Fruit fly (Drosophila melanogaster) whole organism, wandering third instar larva: ENCODE data around the gene CG15818.

Source experiments
- Abd-B ChIP-seq: fragments of >200 bp; optimal IDR thresholded peaks from 2 replicates; lab custom pipeline; 2017; ENCODE audit warnings: missing biosample characterization, missing genetic modification characterization
- CG32264 ChIP-seq: fragments of 200-800 bp; sonication (Bioruptor generic); optimal IDR thresholded peaks from 2 replicates; lab custom pipeline; 2016; ENCODE audit warnings: missing biosample characterization, missing genetic modification characterization
- CG9705 ChIP-seq: fragments of 200-800 bp; sonication (Bioruptor generic); optimal IDR thresholded peaks from 2 replicates; lab custom pipeline; 2018; ENCODE audit warnings: missing biosample characterization, mild to moderate bottlenecking, missing genetic modification characterization
- CrebA ChIP-seq: fragments of 200-800 bp; sonication (Bioruptor generic); optimal IDR thresholded peaks from 2 replicates; lab custom pipeline; 2016; ENCODE audit warnings: missing biosample characterization, mild to moderate bottlenecking, missing genetic modification characterization, borderline replicate concordance
- Dfd ChIP-seq: fragments of >200 bp; optimal IDR thresholded peaks from 2 replicates; lab custom pipeline; 2017; ENCODE audit warnings: missing biosample characterization, missing genetic modification characterization
- Dif ChIP-seq: fragments of 200-275, 200-300 bp; sonication (Bioruptor generic); optimal IDR thresholded peaks from 2 replicates; lab custom pipeline; 2018; ENCODE audit warnings: missing biosample characterization, missing genetic modification characterization; ENCODE audit not compliant: partially characterized antibody
- GATAd ChIP-seq: sonication (Bioruptor generic); optimal IDR thresholded peaks from 2 replicates; lab custom pipeline; 2016; ENCODE audit warnings: missing biosample characterization, missing genetic modification characterization
- HLH106 ChIP-seq: fragments of 200-800 bp; optimal IDR thresholded peaks from 3 replicates; lab custom pipeline; 2019; ENCODE audit warnings: missing biosample characterization, mild to moderate bottlenecking, missing genetic modification characterization, moderate library complexity
- Hnf4 ChIP-seq: fragments of 200-800 bp; sonication (Bioruptor generic); optimal IDR thresholded peaks from 2 replicates; lab custom pipeline; 2016; ENCODE audit warnings: missing biosample characterization, mild to moderate bottlenecking, missing genetic modification characterization
- Hr78 ChIP-seq: fragments of >200 bp; optimal IDR thresholded peaks from 2 replicates; lab custom pipeline; 2017; ENCODE audit warnings: missing biosample characterization, missing genetic modification characterization
- Hr83 ChIP-seq: fragments of 200-300 bp; sonication (Bioruptor generic); optimal IDR thresholded peaks from 2 replicates; lab custom pipeline; 2016; ENCODE audit warnings: missing biosample characterization, mild to moderate bottlenecking, missing genetic modification characterization, moderate library complexity; ENCODE audit not compliant: poor library complexity, severe bottlenecking
- Jra ChIP-seq: sonication (Bioruptor generic); optimal IDR thresholded peaks from 2 replicates; lab custom pipeline; 2016; ENCODE audit warnings: missing biosample characterization, missing genetic modification characterization
- Mio ChIP-seq: sonication (Bioruptor generic); optimal IDR thresholded peaks from 2 replicates; lab custom pipeline; 2016; ENCODE audit warnings: missing biosample characterization, missing genetic modification characterization
- Myc ChIP-seq: fragments of >200 bp; optimal IDR thresholded peaks from 2 replicates; lab custom pipeline; 2017
- N ChIP-seq: fragments of >200 bp; optimal IDR thresholded peaks from 2 replicates; lab custom pipeline; 2018; ENCODE audit warnings: missing biosample characterization, missing external identifiers, missing genetic modification characterization
- OdsH ChIP-seq: fragments of 200-800 bp; sonication (Bioruptor generic); optimal IDR thresholded peaks from 2 replicates; lab custom pipeline; 2016; ENCODE audit warnings: missing biosample characterization, mild to moderate bottlenecking, missing genetic modification characterization
- Rel ChIP-seq, 2 experiments: fragments of 200-800 bp; sonication (Bioruptor generic) in 1 of 2; optimal IDR thresholded peaks; 2 replicates in 1 of 2; 3 replicates in 1 of 2; lab custom pipeline; 2016 to 2019; ENCODE audit warnings: mild to moderate bottlenecking in 2 of 2, missing biosample characterization in 2 of 2, missing genetic modification characterization in 2 of 2, moderate library complexity in 1 of 2
- Sp1 ChIP-seq: fragments of 200-800 bp; sonication (Bioruptor generic); optimal IDR thresholded peaks from 3 replicates; lab custom pipeline; 2019; ENCODE audit warnings: missing biosample characterization, mild to moderate bottlenecking, missing genetic modification characterization, moderate library complexity
- Vsx2 ChIP-seq: fragments of 200-300, 225-300 bp; sonication (Bioruptor generic); optimal IDR thresholded peaks from 2 replicates; lab custom pipeline; 2018; ENCODE audit warnings: missing biosample characterization, missing genetic modification characterization; ENCODE audit not compliant: partially characterized antibody
- br ChIP-seq: fragments of 200-800 bp; sonication (Bioruptor generic); optimal IDR thresholded peaks from 2 replicates; lab custom pipeline; 2016; ENCODE audit warnings: missing biosample characterization, missing genetic modification characterization
- brk ChIP-seq: fragments of 200-800 bp; sonication (Bioruptor generic); optimal IDR thresholded peaks from 2 replicates; lab custom pipeline; 2016; ENCODE audit warnings: missing biosample characterization, mild to moderate bottlenecking, missing genetic modification characterization
- dl ChIP-seq, 2 experiments: fragments of 175-275, 200-275 bp in 1 of 2; fragments of 200-275 bp in 1 of 2; sonication (Bioruptor generic); optimal IDR thresholded peaks; lab custom pipeline; 2018; ENCODE audit warnings: mild to moderate bottlenecking in 2 of 2, missing biosample characterization in 2 of 2, missing genetic modification characterization in 2 of 2, moderate library complexity in 2 of 2; ENCODE audit not compliant: partially characterized antibody in 2 of 2, insufficient read depth in 1 of 2
- dmrt93B ChIP-seq: fragments of 200-800 bp; sonication (Bioruptor generic); optimal IDR thresholded peaks from 2 replicates; lab custom pipeline; 2018; ENCODE audit warnings: missing biosample characterization, mild to moderate bottlenecking, missing genetic modification characterization
- dsf ChIP-seq: sonication (Bioruptor generic); optimal IDR thresholded peaks from 2 replicates; lab custom pipeline; 2016; ENCODE audit warnings: missing biosample characterization, missing genetic modification characterization, borderline replicate concordance
- ey ChIP-seq: fragments of 200-800 bp; sonication (Bioruptor generic); optimal IDR thresholded peaks from 2 replicates; lab custom pipeline; 2016; ENCODE audit warnings: missing biosample characterization, missing genetic modification characterization
- foxo ChIP-seq, 2 experiments: fragments of 200-800 bp; sonication (Bioruptor generic); optimal IDR thresholded peaks; 2 replicates in 1 of 2; 3 replicates in 1 of 2; lab custom pipeline; 2016 to 2017; ENCODE audit warnings: missing biosample characterization in 2 of 2, missing genetic modification characterization in 2 of 2
- fru ChIP-seq: fragments of 200-800 bp; sonication (Bioruptor generic); optimal IDR thresholded peaks from 3 replicates; lab custom pipeline; 2016; ENCODE audit warnings: missing biosample characterization, mild to moderate bottlenecking, missing genetic modification characterization
- h ChIP-seq: fragments of 200-800 bp; sonication (Bioruptor generic); optimal IDR thresholded peaks from 3 replicates; lab custom pipeline; 2016; ENCODE audit warnings: missing biosample characterization, mild to moderate bottlenecking, missing genetic modification characterization
- jim ChIP-seq: fragments of 175-275, 200-325 bp; sonication (Bioruptor generic); optimal IDR thresholded peaks from 2 replicates; lab custom pipeline; 2016; ENCODE audit warnings: missing biosample characterization, mild to moderate bottlenecking, missing genetic modification characterization
- lola ChIP-seq: fragments of >200 bp; optimal IDR thresholded peaks from 2 replicates; lab custom pipeline; 2017; ENCODE audit warnings: missing biosample characterization, missing genetic modification characterization
- pan ChIP-seq: fragments of >200 bp; optimal IDR thresholded peaks from 2 replicates; lab custom pipeline; 2017
- psq ChIP-seq: fragments of 200-800 bp; sonication (Bioruptor generic); optimal IDR thresholded peaks from 3 replicates; lab custom pipeline; 2017; ENCODE audit warnings: missing biosample characterization, mild to moderate bottlenecking, missing genetic modification characterization, moderate library complexity
- rgr ChIP-seq: fragments of 200-800 bp; sonication (Bioruptor generic); optimal IDR thresholded peaks from 3 replicates; lab custom pipeline; 2016; ENCODE audit warnings: missing biosample characterization, mild to moderate bottlenecking, missing genetic modification characterization
- sage ChIP-seq: fragments of 200-800 bp; sonication (Bioruptor generic); optimal IDR thresholded peaks from 2 replicates; lab custom pipeline; 2016; ENCODE audit warnings: missing biosample characterization, mild to moderate bottlenecking, missing genetic modification characterization
- sv ChIP-seq: fragments of 200-800 bp; sonication (Bioruptor generic); optimal IDR thresholded peaks from 3 replicates; lab custom pipeline; 2016; ENCODE audit warnings: missing biosample characterization, missing genetic modification characterization
- tai ChIP-seq: sonication (Bioruptor generic); optimal IDR thresholded peaks from 2 replicates; lab custom pipeline; 2016; ENCODE audit warnings: missing biosample characterization, missing genetic modification characterization
- usp ChIP-seq: fragments of >200 bp; optimal IDR thresholded peaks from 2 replicates; lab custom pipeline; 2017; ENCODE audit warnings: missing biosample characterization, missing genetic modification characterization
- woc ChIP-seq: sonication (Bioruptor generic); optimal IDR thresholded peaks from 2 replicates; lab custom pipeline; 2016; ENCODE audit warnings: missing biosample characterization, mild to moderate bottlenecking, missing genetic modification characterization

The CG15818 gene

dm6 chr2L:7410609-7411008, at the start of gene CG15818:
Gene CG15818, plus strand, starts transcription at chr2L:7410909.
- no peak for TF ChIP-seq Mio (GFP tag; lab: Kevin White, UChicago)
- no peak for TF ChIP-seq h (GFP tag; lab: Kevin White, UChicago)
- no peak for TF ChIP-seq foxo (GFP tag; optimal IDR thresholded peaks at IDR 0.05; lab: Kevin White, UChicago)
- TF ChIP-seq Dfd (GFP tag; lab: Kevin White, UChicago), result no peak
- TF ChIP-seq Hr83 (GFP tag; lab: Kevin White, UChicago), result no peak
- no peak for TF ChIP-seq CrebA (GFP tag; lab: Kevin White, UChicago)
- TF ChIP-seq Abd-B (GFP tag; lab: Kevin White, UChicago), result no peak
- TF ChIP-seq sage (GFP tag; lab: Kevin White, UChicago), result no peak
- TF ChIP-seq Myc, result no peak
- no peak for TF ChIP-seq Hnf4 (GFP tag; lab: Kevin White, UChicago)
- no peak for TF ChIP-seq brk (GFP tag; lab: Kevin White, UChicago)
- TF ChIP-seq Sp1 (GFP tag; lab: Kevin White, UChicago), result no peak
- no peak for TF ChIP-seq br (GFP tag; lab: Kevin White, UChicago)
- no peak for TF ChIP-seq psq (GFP tag; lab: Kevin White, UChicago)
- TF ChIP-seq GATAd, result no peak
- no peak for TF ChIP-seq Vsx2 (GFP tag; lab: Kevin White, UChicago)
- TF ChIP-seq usp, result no peak

dm6 chr2L:7363079-7363478, 47.6 kb upstream of the CG15818 start, which contains the start of gene Wnt10:
Gene Wnt10, plus strand, starts transcription at chr2L:7363379.
- no peak for TF ChIP-seq dl (GFP tag; optimal IDR thresholded peaks at IDR 0.05; lab: Kevin White, UChicago; ENCODE audit: insufficient read depth in 1 of 2, partially characterized antibody in 2 of 2)
- TF ChIP-seq dmrt93B (GFP tag; lab: Kevin White, UChicago), result no peak
- no peak for TF ChIP-seq Hnf4 (GFP tag; lab: Kevin White, UChicago)
- TF ChIP-seq Jra (GFP tag; lab: Kevin White, UChicago), result no peak
- TF ChIP-seq tai, result no peak
- no peak for TF ChIP-seq pan
- no peak for TF ChIP-seq GATAd
- no peak for TF ChIP-seq N (GFP tag; lab: Kevin White, UChicago)

- TF ChIP-seq CG9705 (GFP tag; lab: Kevin White, UChicago) (peak; percentile 29), Mio (GFP tag; lab: Kevin White, UChicago) (no peak), brk (GFP tag; lab: Kevin White, UChicago) (peak; percentile 35), ey (GFP tag; lab: Kevin White, UChicago) (peak; percentile 83), Jra (GFP tag; lab: Kevin White, UChicago) (peak; percentile 8), tai (no peak), Myc (no peak), h (GFP tag; lab: Kevin White, UChicago) (peak; percentile 81), usp (no peak), dsf (GFP tag; lab: Kevin White, UChicago) (no peak), GATAd (peak; percentile 16), Abd-B (GFP tag; lab: Kevin White, UChicago) (no peak), N (GFP tag; lab: Kevin White, UChicago) (no peak), HLH106 (tag; lab: Kevin White, UChicago) (peak; percentile 81), sage (GFP tag; lab: Kevin White, UChicago) (no peak), Vsx2 (GFP tag; lab: Kevin White, UChicago) (no peak), jim (GFP tag; lab: Kevin White, UChicago) (no peak), Hr78 (GFP tag; lab: Kevin White, UChicago) (no peak), OdsH (GFP tag; lab: Kevin White, UChicago) (peak; percentile 83), CrebA (GFP tag; lab: Kevin White, UChicago) (no peak), dmrt93B (GFP tag; lab: Kevin White, UChicago) (peak; percentile 65), pan (no peak), Hnf4 (GFP tag; lab: Kevin White, UChicago) (peak; percentile 77), lola (GFP tag; lab: Kevin White, UChicago) (no peak), Hr83 (GFP tag; lab: Kevin White, UChicago) (no peak), foxo (GFP tag; optimal IDR thresholded peaks at IDR 0.05; lab: Kevin White, UChicago) (peak in 1 of 2 experiments; percentile 81), Rel (GFP tag; optimal IDR thresholded peaks at IDR 0.05; lab: Kevin White, UChicago) (no peak), Rel (tag; optimal IDR thresholded peaks at IDR 0.05; lab: Kevin White, UChicago) (no peak), Dif (GFP tag; lab: Kevin White, UChicago) (no peak), Sp1 (GFP tag; lab: Kevin White, UChicago) (no peak), rgr (GFP tag; lab: Kevin White, UChicago) (no peak), CG32264 (GFP tag; lab: Kevin White, UChicago) (peak; percentile 6), dl (GFP tag; optimal IDR thresholded peaks at IDR 0.05; lab: Kevin White, UChicago; ENCODE audit: insufficient read depth in 1 of 2, partially characterized antibody in 2 of 2) (no peak), woc (peak; percentile 41), sv (no peak), Dfd (GFP tag; lab: Kevin White, UChicago) (no peak), fru (GFP tag; lab: Kevin White, UChicago) (peak; percentile 61), br (GFP tag; lab: Kevin White, UChicago) (peak; percentile 76), psq (GFP tag; lab: Kevin White, UChicago) (peak; percentile 59)
Observed at dm6 chr2L:7376157-7376556, 34.6 kb upstream of the CG15818 start.
